Worm (Caenorhabditis elegans): ENCODE measurements around the gene pam-1.

The pam-1 gene

ce11 chrIV:7552958-7553553 is 2.4 kb upstream of the pam-1 start, which contains the start of gene dif-1 (continued):
- TF ChIP-seq duxl-1 (tag; optimal IDR thresholded peaks at IDR 0.05; ENCODE audit: poor library complexity): no peak
- TF ChIP-seq lir-3 (tag; optimal IDR thresholded peaks at IDR 0.05): no peak
- TF ChIP-seq mxl-2 (GFP tag; conservative IDR thresholded peaks at IDR 0.05): no peak

- TF ChIP-seq unc-62 (GFP tag; optimal IDR thresholded peaks at IDR 0.05 in 1 of 2) (peak in 1 of 2 experiments; percentile 74), unc-62 (tag; optimal IDR thresholded peaks at IDR 0.05) (no peak), aha-1 (tag) (peak; percentile 70), vab-7 (GFP tag; IDR thresholded peaks at IDR 0.05) (no peak), ceh-44 (GFP tag; IDR thresholded peaks at IDR 0.05) (no peak)
Measured at ce11 chrIV:7552100-7552499, 1.5 kb upstream of the pam-1 start.

DNA sequence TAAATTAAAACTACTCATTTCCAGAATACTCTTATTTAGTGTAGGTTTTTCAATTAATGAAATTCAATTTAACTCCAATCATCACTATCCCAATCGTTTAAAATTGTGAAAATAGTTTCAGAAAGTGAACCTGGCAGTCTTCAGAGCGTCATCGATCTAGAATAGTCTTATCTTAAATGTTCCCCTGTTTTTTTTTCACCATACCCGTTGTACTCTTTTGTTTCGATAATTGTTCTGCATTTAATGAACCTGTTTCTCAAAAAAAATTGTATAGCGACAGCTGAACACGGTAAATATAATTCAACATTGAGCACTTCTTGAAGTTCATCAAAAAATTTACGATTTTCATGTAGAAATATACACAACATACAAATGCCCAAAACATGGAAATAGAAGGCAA is 642 bp upstream of the pam-1 start:
- TF ChIP-seq zip-11 (GFP tag; IDR thresholded peaks at IDR 0.05) (no peak), gei-8 (GFP tag; optimal IDR thresholded peaks at IDR 0.05) (no peak), ZK337.2 (GFP tag; IDR thresholded peaks at IDR 0.05) (no peak), madf-9 (GFP tag; conservative IDR thresholded peaks at IDR 0.05) (no peak), madf-5 (GFP tag; IDR thresholded peaks at IDR 0.05) (no peak), daf-16 (GFP tag; optimal IDR thresholded peaks at IDR 0.05) (no peak), daf-16 (tag; optimal IDR thresholded peaks at IDR 0.05) (peak; percentile 30), lin-38 (GFP tag; IDR thresholded peaks at IDR 0.05) (peak; percentile 41), T20F7.1 (GFP tag; optimal IDR thresholded peaks at IDR 0.05) (peak; percentile 30), nhr-41 (GFP tag; IDR thresholded peaks at IDR 0.05) (no peak), ama-1 (optimal IDR thresholded peaks at IDR 0.05) (no peak), nhr-28 (tag; optimal IDR thresholded peaks at IDR 0.05) (no peak), ceh-62 (tag; optimal IDR thresholded peaks at IDR 0.05) (no peak), nhr-76 (tag; optimal IDR thresholded peaks at IDR 0.05) (no peak), nhr-25 (tag; optimal IDR thresholded peaks at IDR 0.05; ENCODE audit: borderline replicate concordance, insufficient read depth) (no peak), nhr-42 (GFP tag; IDR thresholded peaks at IDR 0.05) (no peak), dmd-9 (GFP tag; IDR thresholded peaks at IDR 0.05) (no peak), lin-15B (tag; optimal IDR thresholded peaks at IDR 0.05) (no peak), zfp-3 (GFP tag; conservative IDR thresholded peaks at IDR 0.05) (0 out of 2 replicates have a peak, but pooled peaks have one; percentile 24), nhr-11 (tag; optimal IDR thresholded peaks at IDR 0.05) (no peak), lin-39 (tag; optimal IDR thresholded peaks at IDR 0.05) (no peak), aha-1 (tag) (peak; percentile 83), ces-1 (GFP tag; optimal IDR thresholded peaks at IDR 0.05) (no peak), nhr-77 (tag; optimal IDR thresholded peaks at IDR 0.05) (no peak), zfp-2 (tag; optimal IDR thresholded peaks at IDR 0.05) (no peak)

DNA sequence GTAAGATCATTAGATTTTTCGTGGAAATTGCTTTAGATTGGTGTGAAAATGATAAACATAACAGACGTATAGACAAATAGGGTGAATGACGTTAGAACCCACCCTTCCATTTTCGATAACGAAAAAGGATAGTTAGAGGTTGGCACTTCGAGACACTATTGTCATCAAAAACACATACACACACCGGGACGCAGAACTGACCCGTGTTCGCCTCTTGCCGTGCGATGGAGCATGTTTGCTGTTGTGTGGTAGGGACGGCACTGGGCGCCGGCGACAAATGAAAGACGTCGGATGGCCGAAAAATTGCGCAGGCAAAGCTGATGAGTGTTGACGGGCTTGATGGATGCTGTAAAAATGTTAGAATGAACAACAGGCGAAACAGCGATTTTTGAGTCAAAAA is 768 bp downstream of the pam-1 start:
- TF ChIP-seq lin-29 (GFP tag; IDR thresholded peaks at IDR 0.05): no peak
- peak; percentile 65; the same call in 1 of the 2 replicates for TF ChIP-seq nhr-41 (GFP tag; IDR thresholded peaks at IDR 0.05)
- no peak for TF ChIP-seq nhr-237 (tag; optimal IDR thresholded peaks at IDR 0.05)
- no peak for TF ChIP-seq ceh-62 (tag; optimal IDR thresholded peaks at IDR 0.05)
- TF ChIP-seq dmd-6 (GFP tag; IDR thresholded peaks at IDR 0.05): peak; percentile 81
- no peak for TF ChIP-seq madf-9 (GFP tag; conservative IDR thresholded peaks at IDR 0.05)
- no peak for TF ChIP-seq skn-1 (tag; optimal IDR thresholded peaks at IDR 0.05)
- TF ChIP-seq daf-12 (tag; optimal IDR thresholded peaks at IDR 0.05): no peak
- no peak for TF ChIP-seq ztf-7 (tag; optimal IDR thresholded peaks at IDR 0.05)
- peak; percentile 70 for TF ChIP-seq nhr-28 (tag; optimal IDR thresholded peaks at IDR 0.05)
- no peak for TF ChIP-seq ceh-32 (tag; optimal IDR thresholded peaks at IDR 0.05; ENCODE audit: poor library complexity)
- TF ChIP-seq tag-97 (GFP tag; IDR thresholded peaks at IDR 0.05): no peak
- no peak for TF ChIP-seq zip-11 (GFP tag; IDR thresholded peaks at IDR 0.05)
- no peak for TF ChIP-seq gei-8 (GFP tag; optimal IDR thresholded peaks at IDR 0.05)
- peak; percentile 79 for TF ChIP-seq hlh-11 (tag; optimal IDR thresholded peaks at IDR 0.05)
- 0 out of 2 replicates have a peak, but pooled peaks have one; percentile 21 for TF ChIP-seq Y48G9A.11 (GFP tag; IDR thresholded peaks at IDR 0.05)
- no peak for TF ChIP-seq lin-15B (tag; optimal IDR thresholded peaks at IDR 0.05)
- TF ChIP-seq duxl-1 (tag; optimal IDR thresholded peaks at IDR 0.05; ENCODE audit: poor library complexity): no peak
- no peak for TF ChIP-seq attf-4 (tag; optimal IDR thresholded peaks at IDR 0.05)
- TF ChIP-seq saeg-2 (GFP tag; IDR thresholded peaks at IDR 0.05): no peak
- TF ChIP-seq mdl-1 (tag; optimal IDR thresholded peaks at IDR 0.05): peak in 1 of 2 experiments; percentile 6
- TF ChIP-seq lin-39 (tag; optimal IDR thresholded peaks at IDR 0.05): no peak
- peak in 1 of 2 experiments; percentile 8 for TF ChIP-seq hif-1 (tag; optimal IDR thresholded peaks at IDR 0.05)
